Worm (Caenorhabditis elegans) whole organism, young adult: ENCODE measurements around the gene Y38E10A.2.

Source experiments
- T26A5.8 ChIP-seq: sonication (generic microtip); optimal IDR thresholded peaks from 2 replicates; lab custom pipeline; 2016; ENCODE audit warnings: missing genetic modification characterization, missing compliant biosample characterization
- Y56A3A.18 ChIP-seq: fragments of 200-800 bp; sonication (Bioruptor generic); IDR thresholded peaks from 2 replicates; pipeline ENCODE4 v1.3.6; 2022; ENCODE audit warnings: missing genetic modification reagents, missing genetic modification characterization, missing compliant biosample characterization
- ceh-27 ChIP-seq: fragments of 200-800 bp; sonication (Bioruptor generic); optimal IDR thresholded peaks from 2 replicates; lab custom pipeline; 2018; ENCODE audit warnings: mild to moderate bottlenecking, missing genetic modification characterization, moderate library complexity, missing compliant biosample characterization
- pha-4 ChIP-seq: fragments of 150-350 bp; sonication (generic microtip); optimal IDR thresholded peaks from 2 replicates; lab custom pipeline; 2014; ENCODE audit warnings: missing biosample characterization, missing genetic modification reagents, missing genetic modification characterization
- repo-1 ChIP-seq: sonication (generic microtip); optimal IDR thresholded peaks from 2 replicates; lab custom pipeline; 2017; ENCODE audit warnings: mild to moderate bottlenecking, missing genetic modification characterization, missing compliant biosample characterization
- rpc-1 ChIP-seq, 2 experiments: fragments of 150-350 bp in 1 of 2; sonication (generic microtip) in 1 of 2; optimal IDR thresholded peaks; 2 replicates each; lab custom pipeline; 2014 to 2018; ENCODE audit warnings: missing biosample characterization in 1 of 2, missing genetic modification characterization in 1 of 2, missing genetic modification reagents in 1 of 2, missing genotype in 1 of 2
- unc-130 ChIP-seq: sonication (generic microtip); optimal IDR thresholded peaks from 2 replicates; lab custom pipeline; 2016; ENCODE audit warnings: missing genetic modification reagents, missing genetic modification characterization, missing compliant biosample characterization
- unc-62 ChIP-seq: fragments of 150-350 bp; optimal IDR thresholded peaks from 2 replicates; lab custom pipeline; 2014; ENCODE audit warnings: missing biosample characterization, missing genetic modification reagents, missing genetic modification characterization

DNA sequence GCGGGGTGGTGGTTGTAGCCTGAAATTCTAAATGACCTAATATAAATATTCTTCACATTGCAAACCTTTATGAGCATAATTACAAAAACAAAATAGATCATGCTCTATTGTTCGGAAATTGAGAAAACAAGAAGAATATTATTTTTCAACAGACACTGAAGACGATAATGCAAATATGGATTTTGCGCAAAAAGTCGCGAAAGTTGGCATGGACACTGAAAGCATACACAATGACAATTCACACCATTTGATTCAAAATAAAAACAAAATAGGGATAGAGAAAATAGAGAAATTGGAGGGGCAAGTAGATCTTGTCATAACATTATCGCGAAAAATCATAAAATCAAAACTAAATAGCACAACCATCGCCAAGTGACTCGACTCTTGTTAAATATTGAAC, 681 bp downstream of the Y38E10A.2 start, which contains the start of gene Y38E10A.35:
- TF ChIP-seq repo-1 (tag; lab: Kevin White, UChicago) (no peak), unc-130 (GFP tag; lab: Kevin White, UChicago) (no peak), ceh-27 (no peak), pha-4 (no peak), Y56A3A.18 (GFP tag; lab: Robert Waterston, UW) (no peak), unc-62 (no peak), T26A5.8 (tag; lab: Kevin White, UChicago) (no peak), rpc-1 (optimal IDR thresholded peaks at IDR 0.05; lab: Kevin White, UChicago) (no peak), rpc-1 (tag; optimal IDR thresholded peaks at IDR 0.05; lab: Kevin White, UChicago) (no peak)
